Worm (Caenorhabditis elegans): ENCODE results near the gene ttr-32.

DNA sequence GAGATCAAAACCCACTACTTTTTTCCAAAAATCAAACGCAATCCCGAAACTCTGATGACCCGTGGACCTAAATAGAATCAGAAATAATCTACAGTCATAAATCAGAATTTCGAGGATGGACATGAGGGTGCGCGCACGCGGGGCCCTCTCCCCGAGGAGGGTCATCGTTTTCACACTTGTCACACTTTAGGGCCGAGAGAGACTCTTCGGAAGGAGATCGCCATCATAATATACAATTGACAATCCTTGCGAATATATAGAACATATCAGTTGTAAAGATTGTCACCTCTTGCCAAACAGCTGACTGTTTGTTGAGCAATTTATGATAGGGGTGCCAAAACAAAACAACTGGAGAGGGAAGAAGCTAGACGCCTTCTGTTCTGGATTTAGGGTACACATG lies 36.1 kb upstream of the ttr-32 start:
- TF ChIP-seq ref-1 (GFP tag; conservative IDR thresholded peaks at IDR 0.05) (no peak), flt-1 (GFP tag; IDR thresholded peaks at IDR 0.05) (no peak), tab-1 (GFP tag; IDR thresholded peaks at IDR 0.05) (no peak), cog-1 (tag; optimal IDR thresholded peaks at IDR 0.05) (no peak), ztf-23 (GFP tag; IDR thresholded peaks at IDR 0.05) (no peak), T22C8.4 (GFP tag; IDR thresholded peaks at IDR 0.05) (no peak)
